Worm (Caenorhabditis elegans) whole organism, L4 larva: ENCODE measurements around the gene Y62F5A.12.

Experiments used
- Y75B8A.6 ChIP-seq: fragments of 200-800 bp; sonication (Bioruptor generic); IDR thresholded peaks from 2 replicates; pipeline ENCODE4 v1.3.6; 2022; ENCODE audit warnings: missing genetic modification reagents, missing genetic modification characterization, missing compliant biosample characterization
- aha-1 ChIP-seq: fragments of 150-350 bp; peaks from one replicate; lab custom pipeline; 2014; ENCODE audit warnings: missing biosample characterization, missing genetic modification characterization
- dpl-1 ChIP-seq: fragments of 150-350 bp; optimal IDR thresholded peaks from 2 replicates; lab custom pipeline; 2014; ENCODE audit warnings: missing biosample characterization, missing genetic modification reagents, missing genetic modification characterization
- lin-15B ChIP-seq: fragments of 150-350 bp; sonication (generic microtip); optimal IDR thresholded peaks from 3 replicates; lab custom pipeline; 2014; ENCODE audit warnings: missing biosample characterization, missing genetic modification characterization
- lin-38 ChIP-seq: fragments of 200-800 bp; sonication (Bioruptor generic); IDR thresholded peaks from 2 replicates; pipeline ENCODE4 v1.3.6; 2022; ENCODE audit warnings: missing genetic modification reagents, missing genetic modification characterization, missing compliant biosample characterization
- lin-39 ChIP-seq: fragments of 150-350 bp; optimal IDR thresholded peaks from 2 replicates; lab custom pipeline; 2014; ENCODE audit warnings: missing biosample characterization, missing genetic modification reagents, missing genetic modification characterization
- mdt-29 ChIP-seq: fragments of 200-800 bp; sonication (Bioruptor generic); IDR thresholded peaks from 2 replicates; pipeline ENCODE4 v1.3.6; 2022; ENCODE audit warnings: missing genetic modification reagents, missing genetic modification characterization, missing compliant biosample characterization
- nhr-48 ChIP-seq: sonication (generic microtip); optimal IDR thresholded peaks from 2 replicates; lab custom pipeline; 2016; ENCODE audit warnings: mild to moderate bottlenecking, missing genetic modification characterization, missing compliant biosample characterization
- nhr-76 ChIP-seq: fragments of 150-350 bp; optimal IDR thresholded peaks from 2 replicates; lab custom pipeline; 2014; ENCODE audit warnings: missing biosample characterization, missing genetic modification characterization
- nhr-77 ChIP-seq: fragments of 150-350 bp; optimal IDR thresholded peaks from 2 replicates; lab custom pipeline; 2014; ENCODE audit warnings: missing biosample characterization, missing genetic modification characterization
- pqm-1 ChIP-seq: sonication (generic microtip); optimal IDR thresholded peaks from 2 replicates; lab custom pipeline; 2017; ENCODE audit warnings: missing biosample characterization, missing genetic modification characterization
- skn-1 ChIP-seq: fragments of 150-350 bp; optimal IDR thresholded peaks from 2 replicates; lab custom pipeline; 2014; ENCODE audit warnings: missing biosample characterization, missing genetic modification characterization
- snpc-4 ChIP-seq: fragments of 150-350 bp; optimal IDR thresholded peaks from 2 replicates; lab custom pipeline; 2014; ENCODE audit warnings: missing biosample characterization, missing genetic modification characterization
- unc-39 ChIP-seq: sonication (generic microtip); optimal IDR thresholded peaks from 2 replicates; lab custom pipeline; 2017; ENCODE audit warnings: missing biosample characterization, missing genetic modification characterization

ce11 chrII:11526954-11527353 is 7.3 kb downstream of the Y62F5A.12 start, which contains the start of gene age-1:
- no peak for TF ChIP-seq dpl-1 (GFP tag; lab: Kevin White, UChicago)
- TF ChIP-seq lin-39, result no peak
- TF ChIP-seq pqm-1, result no peak
- TF ChIP-seq lin-15B (tag; lab: Kevin White, UChicago), result no peak
- no peak for TF ChIP-seq Y75B8A.6 (GFP tag; lab: Robert Waterston, UW)
- no peak for TF ChIP-seq nhr-48 (tag; lab: Kevin White, UChicago)
- TF ChIP-seq snpc-4 (tag; lab: Kevin White, UChicago), result no peak
- TF ChIP-seq unc-39, result no peak
- no peak for TF ChIP-seq nhr-77 (tag; lab: Kevin White, UChicago)
- TF ChIP-seq mdt-29, result no peak
- no peak for TF ChIP-seq aha-1 (tag; lab: Kevin White, UChicago)
- no peak for TF ChIP-seq skn-1 (tag; lab: Kevin White, UChicago)
- TF ChIP-seq nhr-76, result no peak
- TF ChIP-seq lin-38 (GFP tag; lab: Robert Waterston, UW), result no peak
